Worm (Caenorhabditis elegans) whole organism, early embryonic: ENCODE results near the gene F58F9.6.

Experiments used
- B0310.2 ChIP-seq: sonication (generic microtip); optimal IDR thresholded peaks from 2 replicates; lab custom pipeline; 2016; ENCODE audit warnings: mild to moderate bottlenecking, missing genetic modification characterization, missing compliant biosample characterization
- F13C5.2 ChIP-seq: sonication (generic microtip); optimal IDR thresholded peaks from 2 replicates; lab custom pipeline; 2017; ENCODE audit warnings: mild to moderate bottlenecking, missing genetic modification characterization, inconsistent platforms, missing compliant biosample characterization
- aly-1 ChIP-seq: sonication (generic microtip); optimal IDR thresholded peaks from 2 replicates; lab custom pipeline; 2016; ENCODE audit warnings: missing genetic modification characterization, missing compliant biosample characterization
- ama-1 ChIP-seq: fragments of 150-350 bp; optimal IDR thresholded peaks from 2 replicates; lab custom pipeline; 2014
- ceh-13 ChIP-seq: fragments of 200-800 bp; sonication (Bioruptor generic); optimal IDR thresholded peaks from 2 replicates; lab custom pipeline; 2018; ENCODE audit warnings: mild to moderate bottlenecking, missing genetic modification characterization, missing compliant biosample characterization
- ceh-36 ChIP-seq: sonication (generic microtip); optimal IDR thresholded peaks from 2 replicates; lab custom pipeline; 2016; ENCODE audit warnings: missing genetic modification characterization, inconsistent platforms, missing compliant biosample characterization
- ets-7 ChIP-seq: sonication (generic microtip); optimal IDR thresholded peaks from 2 replicates; lab custom pipeline; 2016; ENCODE audit warnings: missing genotype, missing genetic modification characterization, missing compliant biosample characterization
- flt-1 ChIP-seq: fragments of 200-800 bp; sonication (Bioruptor generic); IDR thresholded peaks from 2 replicates; pipeline ENCODE4 v1.3.6; 2022; ENCODE audit warnings: missing genetic modification characterization, missing compliant biosample characterization
- hmbx-1 ChIP-seq: sonication (generic microtip); optimal IDR thresholded peaks from 2 replicates; lab custom pipeline; 2016; ENCODE audit warnings: mild to moderate bottlenecking, missing genetic modification characterization, missing compliant biosample characterization
- hmg-4 ChIP-seq: fragments of 200-800 bp; sonication (Bioruptor generic); optimal IDR thresholded peaks from 2 replicates; lab custom pipeline; 2018; ENCODE audit warnings: mild to moderate bottlenecking, missing genetic modification characterization, missing compliant biosample characterization
- hnd-1 ChIP-seq: sonication (generic microtip); optimal IDR thresholded peaks from 2 replicates; lab custom pipeline; 2016; ENCODE audit warnings: missing genetic modification characterization, missing compliant biosample characterization
- pes-1 ChIP-seq: fragments of 200-800 bp; sonication (Bioruptor generic); IDR thresholded peaks from 2 replicates; pipeline ENCODE4 v1.3.6; 2022; ENCODE audit warnings: missing genetic modification reagents, missing genetic modification characterization, missing compliant biosample characterization
- scrt-1 ChIP-seq: fragments of 200-800 bp; sonication (Bioruptor generic); IDR thresholded peaks from 2 replicates; pipeline ENCODE4 v1.3.6; 2022; ENCODE audit warnings: missing genetic modification characterization, missing compliant biosample characterization
- sea-1 ChIP-seq: fragments of 200-800 bp; sonication (Bioruptor generic); conservative IDR thresholded peaks from 2 replicates; pipeline ENCODE4 v1.3.6; 2022; ENCODE audit warnings: missing genetic modification characterization, missing compliant biosample characterization
- tbx-11 ChIP-seq: fragments of 200-800 bp; sonication (Bioruptor generic); IDR thresholded peaks from 2 replicates; pipeline ENCODE4 v1.3.6; 2022; ENCODE audit warnings: missing genetic modification characterization, missing compliant biosample characterization
- tbx-37 ChIP-seq: fragments of 200-800 bp; sonication (Bioruptor generic); conservative IDR thresholded peaks from 2 replicates; pipeline ENCODE4 v1.3.6; 2022; ENCODE audit warnings: missing genetic modification reagents, missing genetic modification characterization, missing compliant biosample characterization
- tra-4 ChIP-seq: sonication (generic microtip); optimal IDR thresholded peaks from 2 replicates; lab custom pipeline; 2017; ENCODE audit warnings: missing genetic modification characterization, missing compliant biosample characterization

F58F9.6 gene

DNA sequence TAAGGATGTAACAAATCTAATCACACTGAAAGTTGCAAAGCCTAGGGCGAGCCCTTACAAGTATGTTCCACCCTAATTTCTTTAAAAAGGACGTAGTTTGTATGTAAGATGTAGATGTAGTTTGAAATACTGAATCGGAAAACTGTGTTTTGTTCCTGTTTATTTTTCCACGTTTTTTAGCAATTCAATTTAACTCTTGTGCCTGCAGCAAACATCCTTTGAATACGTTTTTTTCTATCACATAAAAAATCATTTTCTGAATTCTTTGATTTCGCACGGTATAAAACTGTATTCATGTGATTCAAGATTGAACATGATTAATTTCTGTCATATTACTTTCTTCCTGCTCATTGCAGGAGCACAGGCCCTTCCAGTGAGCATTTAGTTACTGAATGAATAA is 2.6 kb upstream of the F58F9.6 start, which contains the start of gene F58F9.9:
Gene F58F9.9 (plus strand): TSS at position 301 of the 400 bp plus-strand sequence.
- TF ChIP-seq ceh-36 (tag; lab: Kevin White, UChicago): no peak
- TF ChIP-seq tra-4: no peak
- no peak for TF ChIP-seq tbx-11 (GFP tag; lab: Robert Waterston, UW)
- TF ChIP-seq ets-7 (tag; lab: Kevin White, UChicago): no peak
- no peak for TF ChIP-seq hmg-4 (GFP tag; lab: Kevin White, UChicago)
- no peak for TF ChIP-seq tbx-37
- no peak for TF ChIP-seq B0310.2 (tag; lab: Kevin White, UChicago)
- no peak for TF ChIP-seq aly-1 (tag; lab: Kevin White, UChicago)
- no peak for TF ChIP-seq sea-1 (GFP tag; lab: Robert Waterston, UW)
- TF ChIP-seq hmbx-1: no peak
- TF ChIP-seq flt-1 (GFP tag; lab: Robert Waterston, UW): no peak
- no peak for TF ChIP-seq F13C5.2 (tag; lab: Kevin White, UChicago)
- TF ChIP-seq pes-1 (GFP tag; lab: Robert Waterston, UW): no peak
- TF ChIP-seq hnd-1 (tag; lab: Kevin White, UChicago): no peak
- no peak for TF ChIP-seq ceh-13 (GFP tag; lab: Kevin White, UChicago)

- no peak for TF ChIP-seq aly-1 (tag; lab: Kevin White, UChicago)
- no peak for TF ChIP-seq ceh-36 (tag; lab: Kevin White, UChicago)
- no peak for TF ChIP-seq tbx-11 (GFP tag; lab: Robert Waterston, UW)
- TF ChIP-seq scrt-1 (GFP tag; lab: Robert Waterston, UW): no peak
- TF ChIP-seq hmbx-1: no peak
- no peak for TF ChIP-seq B0310.2 (tag; lab: Kevin White, UChicago)
- no peak for TF ChIP-seq sea-1 (GFP tag; lab: Robert Waterston, UW)
- TF ChIP-seq ama-1 (lab: Kevin White, UChicago): no peak
- TF ChIP-seq hnd-1 (tag; lab: Kevin White, UChicago): no peak
- no peak for TF ChIP-seq ets-7 (tag; lab: Kevin White, UChicago)
- TF ChIP-seq flt-1 (GFP tag; lab: Robert Waterston, UW): no peak
- TF ChIP-seq tbx-37: no peak
- no peak for TF ChIP-seq F13C5.2 (tag; lab: Kevin White, UChicago)
Measured at ce11 chrIV:6232769-6233290, 4.6 kb downstream of the F58F9.6 start, which contains the start of gene F58F9.3. Gene F58F9.3, plus strand, starts transcription at chrIV:6233240.

DNA sequence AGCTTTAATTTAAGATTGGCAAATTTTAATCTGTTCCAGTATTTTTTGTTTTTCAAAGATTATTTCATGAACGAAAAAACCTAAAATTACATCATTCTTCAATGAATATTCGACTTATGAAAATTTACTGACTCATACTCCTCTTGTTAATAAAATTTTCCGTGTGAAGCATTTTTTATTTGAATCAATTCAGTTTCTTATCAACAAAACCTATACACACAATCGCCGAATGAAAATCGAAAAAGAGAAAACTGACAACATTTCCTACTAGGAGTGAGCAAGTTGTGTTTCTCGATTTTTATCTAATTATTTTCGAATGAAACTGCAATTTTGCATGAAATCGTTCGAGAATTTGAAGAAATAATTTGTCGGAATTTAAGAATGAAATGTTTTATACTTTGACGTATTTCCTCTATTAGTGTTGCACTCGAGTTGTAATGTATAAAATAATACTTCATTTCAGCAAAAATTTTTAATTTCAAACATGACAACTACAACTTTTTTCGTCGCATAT is 6.8 kb downstream of the F58F9.6 start, which contains the start of gene F58F9.4:
Gene F58F9.4 (plus strand): TSS at position 464 of the 514 bp plus-strand sequence.
- no peak for TF ChIP-seq hmg-4 (GFP tag; lab: Kevin White, UChicago)
- no peak for TF ChIP-seq hnd-1 (tag; lab: Kevin White, UChicago)
- no peak for TF ChIP-seq pes-1 (GFP tag; lab: Robert Waterston, UW)
- no peak for TF ChIP-seq tra-4
- no peak for TF ChIP-seq tbx-37
- TF ChIP-seq sea-1 (GFP tag; lab: Robert Waterston, UW): no peak
- no peak for TF ChIP-seq B0310.2 (tag; lab: Kevin White, UChicago)
- TF ChIP-seq aly-1 (tag; lab: Kevin White, UChicago): no peak
- no peak for TF ChIP-seq ets-7 (tag; lab: Kevin White, UChicago)
- no peak for TF ChIP-seq scrt-1 (GFP tag; lab: Robert Waterston, UW)
- TF ChIP-seq flt-1 (GFP tag; lab: Robert Waterston, UW): no peak
- no peak for TF ChIP-seq tbx-11 (GFP tag; lab: Robert Waterston, UW)

- TF ChIP-seq B0310.2 (tag; lab: Kevin White, UChicago): no peak
- TF ChIP-seq hmbx-1: no peak
- no peak for TF ChIP-seq tra-4
- no peak for TF ChIP-seq scrt-1 (GFP tag; lab: Robert Waterston, UW)
- TF ChIP-seq ama-1 (lab: Kevin White, UChicago): no peak
- no peak for TF ChIP-seq hmg-4 (GFP tag; lab: Kevin White, UChicago)
- no peak for TF ChIP-seq F13C5.2 (tag; lab: Kevin White, UChicago)
- TF ChIP-seq ceh-36 (tag; lab: Kevin White, UChicago): no peak
- no peak for TF ChIP-seq tbx-37
- no peak for TF ChIP-seq ets-7 (tag; lab: Kevin White, UChicago)
- TF ChIP-seq pes-1 (GFP tag; lab: Robert Waterston, UW): no peak
- no peak for TF ChIP-seq tbx-11 (GFP tag; lab: Robert Waterston, UW)
- TF ChIP-seq ceh-13 (GFP tag; lab: Kevin White, UChicago): no peak
- TF ChIP-seq hnd-1 (tag; lab: Kevin White, UChicago): no peak
- TF ChIP-seq sea-1 (GFP tag; lab: Robert Waterston, UW): no peak
- TF ChIP-seq aly-1 (tag; lab: Kevin White, UChicago): no peak
- TF ChIP-seq flt-1 (GFP tag; lab: Robert Waterston, UW): no peak
Measured at ce11 chrIV:6227974-6228373, 9.4 kb downstream of the F58F9.6 start, which contains the start of gene C49A9.1. Gene C49A9.1, plus strand, starts transcription at chrIV:6228190.

ce11 chrIV:6225143-6225542 is 12.3 kb downstream of the F58F9.6 start, which contains the start of gene C49A9.2:
Gene C49A9.2, plus strand, starts transcription at chrIV:6225443.
- TF ChIP-seq ceh-13 (GFP tag; lab: Kevin White, UChicago): no peak
- no peak for TF ChIP-seq hnd-1 (tag; lab: Kevin White, UChicago)
- no peak for TF ChIP-seq hmg-4 (GFP tag; lab: Kevin White, UChicago)
- TF ChIP-seq hmbx-1: no peak
- TF ChIP-seq ceh-36 (tag; lab: Kevin White, UChicago): no peak
- no peak for TF ChIP-seq tbx-37
- TF ChIP-seq tbx-11 (GFP tag; lab: Robert Waterston, UW): no peak
- no peak for TF ChIP-seq tra-4
- no peak for TF ChIP-seq pes-1 (GFP tag; lab: Robert Waterston, UW)
- TF ChIP-seq aly-1 (tag; lab: Kevin White, UChicago): no peak

DNA sequence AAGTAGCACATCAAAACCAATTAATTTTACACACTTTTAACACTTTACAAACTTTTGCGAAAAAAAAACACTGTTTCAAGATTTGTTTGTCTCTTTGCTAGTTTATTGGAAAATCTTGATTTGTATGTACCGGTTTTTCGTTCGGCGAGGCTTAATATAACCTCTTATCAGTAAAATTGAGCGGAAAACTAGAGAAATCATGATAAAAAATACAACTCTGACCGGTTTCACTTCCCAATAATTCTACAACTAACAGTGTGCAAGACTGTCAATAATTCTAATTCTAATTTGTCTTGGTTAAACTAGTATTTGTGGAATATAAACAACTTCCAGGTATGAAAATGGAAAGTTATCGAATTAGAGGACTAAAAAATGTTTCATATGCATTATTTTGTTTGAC is 15.5 kb downstream of the F58F9.6 start, which contains the start of gene C49A9.3:
Gene C49A9.3 (plus strand): TSS at position 212 of the 400 bp plus-strand sequence.
- TF ChIP-seq scrt-1 (GFP tag; lab: Robert Waterston, UW) (no peak), tbx-37 (no peak), sea-1 (GFP tag; lab: Robert Waterston, UW) (no peak), tra-4 (no peak), ama-1 (lab: Kevin White, UChicago) (no peak), ceh-13 (GFP tag; lab: Kevin White, UChicago) (no peak), pes-1 (GFP tag; lab: Robert Waterston, UW) (no peak), aly-1 (tag; lab: Kevin White, UChicago) (no peak), ceh-36 (tag; lab: Kevin White, UChicago) (no peak), flt-1 (GFP tag; lab: Robert Waterston, UW) (no peak), tbx-11 (GFP tag; lab: Robert Waterston, UW) (no peak), hnd-1 (tag; lab: Kevin White, UChicago) (no peak), ets-7 (tag; lab: Kevin White, UChicago) (no peak), hmg-4 (GFP tag; lab: Kevin White, UChicago) (no peak), hmbx-1 (no peak), F13C5.2 (tag; lab: Kevin White, UChicago) (no peak), B0310.2 (tag; lab: Kevin White, UChicago) (no peak)
